Fruit fly (Drosophila melanogaster) whole organism, embryonic: ENCODE results near the gene mRpS31.

Experiments used
- BEAF-32 ChIP-seq: fragments of 200-800 bp; sonication (Bioruptor generic); optimal IDR thresholded peaks from 3 replicates; lab custom pipeline; 2017; ENCODE audit warnings: missing biosample characterization, missing genetic modification characterization, mild to moderate bottlenecking, moderate library complexity, missing genetic modification reagents
- CG10366 ChIP-seq: fragments of 200-800 bp; sonication (Bioruptor generic); IDR thresholded peaks from 2 replicates; pipeline ENCODE4 v1.3.6; 2022; ENCODE audit warnings: missing biosample characterization, missing genetic modification characterization
- CG12071 ChIP-seq: fragments of 200-800 bp; sonication (Bioruptor generic); optimal IDR thresholded peaks from 3 replicates; lab custom pipeline; 2018; ENCODE audit warnings: missing biosample characterization, mild to moderate bottlenecking, missing genetic modification characterization
- CG12155 ChIP-seq: fragments of 200-800 bp; sonication (Bioruptor generic); optimal IDR thresholded peaks from 3 replicates; lab custom pipeline; 2016; ENCODE audit warnings: missing biosample characterization, missing genetic modification characterization
- CG14860 ChIP-seq: fragments of 200-800 bp; sonication (Bioruptor generic); IDR thresholded peaks from 3 replicates; pipeline ENCODE4 v1.3.6; 2022; ENCODE audit warnings: missing biosample characterization, missing genetic modification characterization; ENCODE audit not compliant: partially characterized antibody
- CG1529 ChIP-seq: fragments of 200-800 bp; sonication (Bioruptor generic); optimal IDR thresholded peaks from 3 replicates; lab custom pipeline; 2018; ENCODE audit warnings: missing biosample characterization, missing genetic modification characterization
- CG15479 ChIP-seq: fragments of 200-800 bp; sonication (Bioruptor generic); optimal IDR thresholded peaks from 3 replicates; lab custom pipeline; 2019; ENCODE audit warnings: missing biosample characterization, mild to moderate bottlenecking, missing genetic modification characterization, moderate library complexity
- CG17912 ChIP-seq: fragments of 200-800 bp; sonication (Bioruptor generic); optimal IDR thresholded peaks from 2 replicates; lab custom pipeline; 2018; ENCODE audit warnings: missing biosample characterization, mild to moderate bottlenecking, missing genetic modification characterization
- CG32532 ChIP-seq: fragments of 200-800 bp; sonication (Bioruptor generic); IDR thresholded peaks from 2 replicates; pipeline ENCODE4 v1.3.6; 2022; ENCODE audit warnings: missing biosample characterization, missing genetic modification characterization
- CG3847 ChIP-seq: fragments of 200-800 bp; sonication (Bioruptor generic); IDR thresholded peaks from 2 replicates; pipeline ENCODE4 v1.3.6; 2022; ENCODE audit warnings: missing biosample characterization, missing genetic modification characterization
- CG4404 ChIP-seq: fragments of 200-800 bp; sonication (Bioruptor generic); IDR thresholded peaks from 2 replicates; pipeline ENCODE4 v1.3.6; 2022; ENCODE audit warnings: missing biosample characterization, missing genetic modification characterization
- CG6175 ChIP-seq: fragments of 200-800 bp; sonication (Bioruptor generic); IDR thresholded peaks from 3 replicates; pipeline ENCODE4 v1.3.6; 2022; ENCODE audit warnings: missing biosample characterization, missing genetic modification characterization
- CG9727 ChIP-seq: fragments of 200-800 bp; sonication (Bioruptor generic); optimal IDR thresholded peaks from 3 replicates; lab custom pipeline; 2017; ENCODE audit warnings: missing biosample characterization, mild to moderate bottlenecking, missing genetic modification characterization
- Dad ChIP-seq: fragments of 200-800 bp; sonication (Bioruptor generic); optimal IDR thresholded peaks from 3 replicates; lab custom pipeline; 2016; ENCODE audit warnings: missing biosample characterization, missing genetic modification characterization
- Deaf1 ChIP-seq: fragments of 200-800 bp; optimal IDR thresholded peaks from 3 replicates; lab custom pipeline; 2019; ENCODE audit warnings: missing biosample characterization, mild to moderate bottlenecking, missing genetic modification characterization, moderate library complexity
- Dek ChIP-seq: fragments of 200-800 bp; sonication (Bioruptor generic); optimal IDR thresholded peaks from 3 replicates; lab custom pipeline; 2019; ENCODE audit warnings: missing biosample characterization, mild to moderate bottlenecking, missing genetic modification characterization, moderate library complexity
- Dll ChIP-seq: fragments of 200-800 bp; sonication (Bioruptor generic); IDR thresholded peaks from 4 replicates; pipeline ENCODE4 v1.3.6; 2022; ENCODE audit warnings: missing biosample characterization, missing genetic modification characterization; ENCODE audit not compliant: partially characterized antibody
- Doc2 ChIP-seq: fragments of 200-800 bp; sonication (Bioruptor generic); IDR thresholded peaks from 2 replicates; pipeline ENCODE4 v1.3.6; 2022; ENCODE audit warnings: missing biosample characterization, missing genetic modification characterization
- Dp ChIP-seq: fragments of 200-800 bp; sonication (Bioruptor generic); optimal IDR thresholded peaks from 2 replicates; lab custom pipeline; 2018; ENCODE audit warnings: missing biosample characterization, mild to moderate bottlenecking, missing genetic modification characterization, moderate library complexity
- HHEX ChIP-seq: fragments of 200-800 bp; sonication (Bioruptor generic); optimal IDR thresholded peaks from 3 replicates; lab custom pipeline; 2017; ENCODE audit warnings: missing biosample characterization, mild to moderate bottlenecking, missing genetic modification characterization, missing genetic modification reagents
- Kr ChIP-seq: fragments of 200-800 bp; sonication (Bioruptor generic); optimal IDR thresholded peaks from 2 replicates; lab custom pipeline; 2017; ENCODE audit warnings: missing biosample characterization, mild to moderate bottlenecking, missing genetic modification characterization
- MESR4 ChIP-seq: fragments of 200-800 bp; sonication (Bioruptor generic); optimal IDR thresholded peaks from 2 replicates; lab custom pipeline; 2018; ENCODE audit warnings: missing biosample characterization, mild to moderate bottlenecking, missing genetic modification characterization, moderate library complexity
- Mrtf ChIP-seq: fragments of 200-800 bp; sonication (Bioruptor generic); IDR thresholded peaks from 3 replicates; pipeline ENCODE4 v1.3.6; 2022; ENCODE audit warnings: missing biosample characterization, missing genetic modification characterization
- NfI ChIP-seq: fragments of 200-800 bp; sonication (Bioruptor generic); optimal IDR thresholded peaks from 3 replicates; lab custom pipeline; 2018; ENCODE audit warnings: missing biosample characterization, mild to moderate bottlenecking, missing genetic modification characterization, moderate library complexity
- Rfx ChIP-seq: fragments of 200-800 bp; sonication (Bioruptor generic); IDR thresholded peaks from 2 replicates; pipeline ENCODE4 v1.3.6; 2022; ENCODE audit warnings: missing biosample characterization, missing genetic modification characterization
- Spps ChIP-seq: fragments of 200-800 bp; sonication (Bioruptor generic); optimal IDR thresholded peaks from 2 replicates; lab custom pipeline; 2018; ENCODE audit warnings: missing biosample characterization, mild to moderate bottlenecking, missing genetic modification characterization
- Trl ChIP-seq, 3 experiments: fragments of >200 bp in 2 of 3; fragments of 200-800 bp in 1 of 3; sonication (Bioruptor generic) in 1 of 3; optimal IDR thresholded peaks; 2 replicates in 1 of 3; 3 replicates in 2 of 3; lab custom pipeline; 2016 to 2017; ENCODE audit warnings: missing biosample characterization in 1 of 3, missing genetic modification characterization in 1 of 3
- aop ChIP-seq: fragments of 200-800 bp; sonication (Bioruptor generic); IDR thresholded peaks from 2 replicates; pipeline ENCODE4 v1.3.6; 2022; ENCODE audit warnings: missing biosample characterization, missing genetic modification characterization
- bsh ChIP-seq, 2 experiments: fragments of 200-800 bp; sonication (Bioruptor generic); optimal IDR thresholded peaks; 2 replicates each; lab custom pipeline; 2017 to 2018; ENCODE audit warnings: mild to moderate bottlenecking in 2 of 2, missing biosample characterization in 2 of 2, missing genetic modification characterization in 2 of 2, moderate library complexity in 1 of 2
- caup ChIP-seq: fragments of 200-800 bp; sonication (Bioruptor generic); optimal IDR thresholded peaks from 3 replicates; lab custom pipeline; 2017; ENCODE audit warnings: missing biosample characterization, mild to moderate bottlenecking, missing genetic modification characterization, moderate library complexity; ENCODE audit not compliant: severe bottlenecking
- danr ChIP-seq: fragments of 200-800 bp; sonication (Bioruptor generic); IDR thresholded peaks from 2 replicates; pipeline ENCODE4 v1.3.6; 2022; ENCODE audit warnings: missing biosample characterization, missing genetic modification characterization
- dati ChIP-seq: fragments of 200-800 bp; sonication (Bioruptor generic); IDR thresholded peaks from 2 replicates; pipeline ENCODE4 v1.3.6; 2022; ENCODE audit warnings: missing biosample characterization, missing genetic modification characterization
- disco-r ChIP-seq: fragments of 200-800 bp; sonication (Bioruptor generic); optimal IDR thresholded peaks from 2 replicates; lab custom pipeline; 2016; ENCODE audit warnings: missing biosample characterization, missing genetic modification characterization
- ems ChIP-seq: fragments of 200-800 bp; sonication (Bioruptor generic); optimal IDR thresholded peaks from 3 replicates; lab custom pipeline; 2016; ENCODE audit warnings: missing biosample characterization, missing genetic modification characterization
- fd3F ChIP-seq: fragments of 200-800 bp; sonication (Bioruptor generic); optimal IDR thresholded peaks from 2 replicates; lab custom pipeline; 2018; ENCODE audit warnings: missing biosample characterization, mild to moderate bottlenecking, missing genetic modification characterization, moderate library complexity
- gfzf ChIP-seq: fragments of 200-800 bp; sonication (Bioruptor generic); optimal IDR thresholded peaks from 2 replicates; lab custom pipeline; 2016; ENCODE audit warnings: missing biosample characterization, mild to moderate bottlenecking, missing genetic modification characterization, moderate library complexity
- hkb ChIP-seq, 2 experiments: fragments of 200-800 bp in 1 of 2; fragments of >200 bp in 1 of 2; sonication (Bioruptor generic) in 1 of 2; IDR thresholded peaks in 1 of 2; optimal IDR thresholded peaks in 1 of 2; 2 replicates each; pipeline versions ENCODE4 v1.3.6 to Lab custom; 2017 to 2022; ENCODE audit warnings: missing biosample characterization in 1 of 2, missing genetic modification characterization in 1 of 2
- ken ChIP-seq: fragments of 200-800 bp; sonication (Bioruptor generic); IDR thresholded peaks from 3 replicates; pipeline ENCODE4 v1.3.6; 2022; ENCODE audit warnings: missing biosample characterization, missing genetic modification characterization
- lmd ChIP-seq: fragments of 200-800 bp; sonication (Bioruptor generic); IDR thresholded peaks from 2 replicates; pipeline ENCODE4 v1.3.6; 2022; ENCODE audit warnings: missing biosample characterization, missing genetic modification characterization
- mld ChIP-seq: fragments of 200-800 bp; sonication (Bioruptor generic); IDR thresholded peaks from 3 replicates; pipeline ENCODE4 v1.3.6; 2022; ENCODE audit warnings: missing biosample characterization, missing genetic modification characterization; ENCODE audit not compliant: partially characterized antibody
- pfk ChIP-seq: fragments of 200-800 bp; sonication (Bioruptor generic); optimal IDR thresholded peaks from 2 replicates; lab custom pipeline; 2018; ENCODE audit warnings: missing biosample characterization, mild to moderate bottlenecking, missing genetic modification characterization, moderate library complexity
- pnt ChIP-seq: fragments of 200-800 bp; sonication (Bioruptor generic); optimal IDR thresholded peaks from 3 replicates; lab custom pipeline; 2016; ENCODE audit warnings: missing biosample characterization, missing genetic modification characterization
- prd ChIP-seq, 3 experiments: fragments of >200 bp in 2 of 3; fragments of 200-800 bp in 1 of 3; sonication (Bioruptor generic) in 1 of 3; optimal IDR thresholded peaks in 2 of 3; IDR thresholded peaks in 1 of 3; 2 replicates in 2 of 3; 3 replicates in 1 of 3; pipeline versions ENCODE4 v1.3.6 to Lab custom; 2017 to 2022; ENCODE audit warnings: missing biosample characterization in 1 of 3, missing genetic modification characterization in 1 of 3
- psq ChIP-seq: fragments of 200-800 bp; sonication (Bioruptor generic); optimal IDR thresholded peaks from 2 replicates; lab custom pipeline; 2017; ENCODE audit warnings: missing biosample characterization, missing genetic modification characterization
- pum ChIP-seq: fragments of 200-800 bp; sonication (Bioruptor generic); optimal IDR thresholded peaks from 2 replicates; lab custom pipeline; 2016; ENCODE audit warnings: missing biosample characterization, missing genetic modification characterization
- slbo ChIP-seq: fragments of 200-800 bp; sonication (Bioruptor generic); IDR thresholded peaks from 2 replicates; pipeline ENCODE4 v1.3.6; 2022; ENCODE audit warnings: missing biosample characterization, missing genetic modification characterization
- tna ChIP-seq: fragments of 200-800 bp; sonication (Bioruptor generic); IDR thresholded peaks from 2 replicates; pipeline ENCODE4 v1.3.6; 2022; ENCODE audit warnings: missing biosample characterization, missing genetic modification characterization; ENCODE audit not compliant: partially characterized antibody
- usp ChIP-seq: fragments of >200 bp; optimal IDR thresholded peaks from 2 replicates; lab custom pipeline; 2017; ENCODE audit warnings: missing biosample characterization, missing genetic modification characterization

mRpS31 gene

dm6 chr3L:16043045-16043781, 38.2 kb downstream of the mRpS31 start (continued):
- TF ChIP-seq Kr (GFP tag; lab: Kevin White, UChicago) (no peak), lmd (GFP tag; lab: Robert Waterston, UW) (peak; percentile 9; the same call in 1 of the 2 replicates), usp (GFP tag; lab: Kevin White, UChicago) (no peak), slbo (GFP tag; lab: Robert Waterston, UW) (no peak), Mrtf (no peak), caup (GFP tag; lab: Kevin White, UChicago) (no peak), Deaf1 (tag; lab: Kevin White, UChicago) (no peak), pum (no peak), NfI (GFP tag; lab: Kevin White, UChicago) (peak; percentile 3), CG10366 (GFP tag; lab: Robert Waterston, UW) (no peak; the same call in 1 of the 2 replicates), HHEX (GFP tag; lab: Kevin White, UChicago) (peak; percentile 49), prd (optimal IDR thresholded peaks at IDR 0.05; lab: Kevin White, UChicago) (no peak), prd (GFP tag; IDR thresholded peaks at IDR 0.05; lab: Robert Waterston, UW) (peak; percentile 52; the same call in 1 of the 3 replicates), Dek (tag; lab: Kevin White, UChicago) (no peak), Dad (GFP tag; lab: Kevin White, UChicago) (no peak), CG6175 (GFP tag; lab: Robert Waterston, UW) (no peak), danr (no peak), ken (GFP tag; lab: Robert Waterston, UW) (no peak), CG1529 (GFP tag; lab: Kevin White, UChicago) (peak; percentile 30), CG4404 (GFP tag; lab: Robert Waterston, UW) (peak; percentile 39; the same call in 1 of the 2 replicates), MESR4 (GFP tag; lab: Kevin White, UChicago) (no peak), mld (GFP tag; lab: Robert Waterston, UW) (no peak), pfk (no peak), CG14860 (GFP tag; lab: Robert Waterston, UW) (no peak), pnt (no peak), Trl (optimal IDR thresholded peaks at IDR 0.05; lab: Kevin White, UChicago) (no peak), Trl (GFP tag; optimal IDR thresholded peaks at IDR 0.05; lab: Kevin White, UChicago) (no peak), Doc2 (no peak), gfzf (GFP tag; lab: Kevin White, UChicago) (no peak), CG9727 (GFP tag; lab: Kevin White, UChicago) (peak; percentile 28), hkb (optimal IDR thresholded peaks at IDR 0.05; lab: Kevin White, UChicago) (no peak), hkb (GFP tag; IDR thresholded peaks at IDR 0.05; lab: Robert Waterston, UW) (peak; percentile 69), Rfx (GFP tag; lab: Robert Waterston, UW) (peak; percentile 35; the same call in 1 of the 2 replicates), tna (GFP tag; lab: Robert Waterston, UW) (no peak), CG17912 (GFP tag; lab: Kevin White, UChicago) (no peak), psq (peak; percentile 13), bsh (GFP tag; optimal IDR thresholded peaks at IDR 0.05; lab: Kevin White, UChicago) (peak; percentile 74 to 81), Dp (no peak), dati (GFP tag; lab: Robert Waterston, UW) (no peak), Spps (no peak), CG12155 (GFP tag; lab: Kevin White, UChicago) (no peak), Dll (GFP tag; lab: Robert Waterston, UW) (no peak), disco-r (GFP tag; lab: Kevin White, UChicago) (no peak), fd3F (GFP tag; lab: Kevin White, UChicago) (no peak), aop (GFP tag; lab: Robert Waterston, UW) (no peak), CG32532 (GFP tag; lab: Robert Waterston, UW) (no peak), CG3847 (GFP tag; lab: Robert Waterston, UW) (no peak), CG12071 (GFP tag; lab: Kevin White, UChicago) (no peak), CG15479 (GFP tag; lab: Kevin White, UChicago) (peak; percentile 44), ems (GFP tag; lab: Kevin White, UChicago) (no peak), BEAF-32 (no peak)
